Fruit fly (Drosophila melanogaster) whole organism, embryonic: ENCODE measurements around the gene CG31468.

ENCODE experiments used
- Blimp-1 ChIP-seq: fragments of 200-800 bp; sonication (Bioruptor generic); optimal IDR thresholded peaks from 3 replicates; lab custom pipeline; 2018; ENCODE audit warnings: missing biosample characterization, missing genetic modification characterization, mild to moderate bottlenecking, moderate library complexity, missing genetic modification reagents
- CG10462 ChIP-seq: fragments of 200-800 bp; sonication (Bioruptor generic); optimal IDR thresholded peaks from 2 replicates; lab custom pipeline; 2016; ENCODE audit warnings: missing biosample characterization, missing genetic modification characterization
- CG14860 ChIP-seq: fragments of 200-800 bp; sonication (Bioruptor generic); IDR thresholded peaks from 3 replicates; pipeline ENCODE4 v1.3.6; 2022; ENCODE audit warnings: missing biosample characterization, missing genetic modification characterization; ENCODE audit not compliant: partially characterized antibody
- CG15073 ChIP-seq: fragments of 200-800 bp; sonication (Bioruptor generic); optimal IDR thresholded peaks from 2 replicates; lab custom pipeline; 2016; ENCODE audit warnings: missing biosample characterization, missing genetic modification characterization
- CG16815 ChIP-seq: fragments of 200-800 bp; sonication (Bioruptor generic); optimal IDR thresholded peaks from 3 replicates; lab custom pipeline; 2017; ENCODE audit warnings: missing biosample characterization, mild to moderate bottlenecking, missing genetic modification characterization
- CG17328 ChIP-seq: fragments of 200-800 bp; sonication (Bioruptor generic); IDR thresholded peaks from 2 replicates; pipeline ENCODE4 v1.3.6; 2022; ENCODE audit warnings: missing biosample characterization, missing genetic modification characterization
- CG17612 ChIP-seq: fragments of 200-800 bp; sonication (Bioruptor generic); IDR thresholded peaks from 2 replicates; pipeline ENCODE4 v1.3.6; 2022; ENCODE audit warnings: missing biosample characterization, missing genetic modification characterization
- CG2875 ChIP-seq: fragments of 200-800 bp; sonication (Bioruptor generic); optimal IDR thresholded peaks from 2 replicates; lab custom pipeline; 2017; ENCODE audit warnings: missing biosample characterization, mild to moderate bottlenecking, missing genetic modification characterization, missing genetic modification reagents
- CG3838 ChIP-seq: fragments of 200-800 bp; sonication (Bioruptor generic); optimal IDR thresholded peaks from 3 replicates; lab custom pipeline; 2016; ENCODE audit warnings: missing biosample characterization, missing genetic modification characterization
- CG4328 ChIP-seq: fragments of 200-800 bp; sonication (Bioruptor generic); optimal IDR thresholded peaks from 3 replicates; lab custom pipeline; 2017; ENCODE audit warnings: missing biosample characterization, missing genetic modification reagents, missing genetic modification characterization
- CG4360 ChIP-seq: fragments of 200-800 bp; sonication (Bioruptor generic); IDR thresholded peaks from 2 replicates; pipeline ENCODE4 v1.3.6; 2022; ENCODE audit warnings: missing biosample characterization, missing genetic modification characterization
- CG4854 ChIP-seq: fragments of 200-800 bp; sonication (Bioruptor generic); optimal IDR thresholded peaks from 2 replicates; lab custom pipeline; 2016; ENCODE audit warnings: missing biosample characterization, missing genetic modification characterization, inconsistent platforms
- CG5245 ChIP-seq: fragments of 200-800 bp; sonication (Bioruptor generic); optimal IDR thresholded peaks from 3 replicates; lab custom pipeline; 2016; ENCODE audit warnings: missing biosample characterization, missing genetic modification characterization
- CG6254 ChIP-seq: fragments of 200-800 bp; sonication (Bioruptor generic); optimal IDR thresholded peaks from 3 replicates; lab custom pipeline; 2017; ENCODE audit warnings: mild to moderate bottlenecking, missing biosample characterization, missing genetic modification reagents, missing genetic modification characterization
- CG6791 ChIP-seq: fragments of 200-800 bp; sonication (Bioruptor generic); IDR thresholded peaks from 3 replicates; pipeline ENCODE4 v1.3.6; 2022; ENCODE audit warnings: missing biosample characterization, missing genetic modification characterization; ENCODE audit not compliant: partially characterized antibody
- CG7839 ChIP-seq: fragments of 200-800 bp; sonication (Bioruptor generic); optimal IDR thresholded peaks from 3 replicates; lab custom pipeline; 2018; ENCODE audit warnings: missing biosample characterization, mild to moderate bottlenecking, missing genetic modification characterization, moderate library complexity
- CG7963 ChIP-seq: fragments of 200-800 bp; sonication (Bioruptor generic); IDR thresholded peaks from 3 replicates; pipeline ENCODE4 v1.3.6; 2022; ENCODE audit warnings: missing biosample characterization, missing genetic modification characterization; ENCODE audit not compliant: partially characterized antibody
- CG8765 ChIP-seq: fragments of 200-800 bp; sonication (Bioruptor generic); IDR thresholded peaks from 2 replicates; pipeline ENCODE4 v1.3.6; 2022; ENCODE audit warnings: missing biosample characterization, missing genetic modification characterization
- CG9437 ChIP-seq: fragments of 200-800 bp; sonication (Bioruptor generic); optimal IDR thresholded peaks from 2 replicates; lab custom pipeline; 2018; ENCODE audit warnings: missing biosample characterization, mild to moderate bottlenecking, missing genetic modification characterization
- Deaf1 ChIP-seq: fragments of 200-800 bp; optimal IDR thresholded peaks from 3 replicates; lab custom pipeline; 2019; ENCODE audit warnings: missing biosample characterization, mild to moderate bottlenecking, missing genetic modification characterization, moderate library complexity
- Dfd ChIP-seq, 2 experiments: fragments of >200 bp; optimal IDR thresholded peaks; 2 replicates each; lab custom pipeline; 2017; ENCODE audit warnings: missing biosample characterization in 2 of 2, missing genetic modification characterization in 2 of 2
- Dll ChIP-seq: fragments of 200-800 bp; sonication (Bioruptor generic); IDR thresholded peaks from 4 replicates; pipeline ENCODE4 v1.3.6; 2022; ENCODE audit warnings: missing biosample characterization, missing genetic modification characterization; ENCODE audit not compliant: partially characterized antibody
- Elba2 ChIP-seq: fragments of 200-800 bp; sonication (Bioruptor generic); optimal IDR thresholded peaks from 3 replicates; lab custom pipeline; 2016; ENCODE audit warnings: missing biosample characterization, missing genetic modification characterization
- Hey ChIP-seq: fragments of 200-800 bp; sonication (Bioruptor generic); optimal IDR thresholded peaks from 3 replicates; lab custom pipeline; 2018; ENCODE audit warnings: missing biosample characterization, mild to moderate bottlenecking, missing genetic modification characterization
- Med ChIP-seq: fragments of 200-800 bp; sonication (Bioruptor generic); peaks from one replicate; lab custom pipeline; 2016; ENCODE audit warnings: missing biosample characterization, missing genetic modification characterization, mild to moderate bottlenecking, inconsistent platforms, moderate library complexity
- NFAT ChIP-seq: fragments of 200-800 bp; sonication (Bioruptor generic); IDR thresholded peaks from 2 replicates; pipeline ENCODE4 v1.3.6; 2022; ENCODE audit warnings: missing biosample characterization, missing genetic modification characterization
- NfI ChIP-seq: fragments of 200-800 bp; sonication (Bioruptor generic); optimal IDR thresholded peaks from 3 replicates; lab custom pipeline; 2018; ENCODE audit warnings: missing biosample characterization, mild to moderate bottlenecking, missing genetic modification characterization, moderate library complexity
- Ravus ChIP-seq: fragments of 200-800 bp; sonication (Bioruptor generic); IDR thresholded peaks from 2 replicates; pipeline ENCODE4 v1.3.6; 2022; ENCODE audit warnings: missing biosample characterization, missing genetic modification characterization
- Six4 ChIP-seq: fragments of 200-800 bp; sonication (Bioruptor generic); optimal IDR thresholded peaks from 2 replicates; lab custom pipeline; 2016; ENCODE audit warnings: missing biosample characterization, missing genetic modification characterization
- Sox100B ChIP-seq: fragments of 200-800 bp; sonication (Bioruptor generic); optimal IDR thresholded peaks from 3 replicates; lab custom pipeline; 2018; ENCODE audit warnings: missing biosample characterization, mild to moderate bottlenecking, missing genetic modification characterization
- Spps ChIP-seq: fragments of 200-800 bp; sonication (Bioruptor generic); optimal IDR thresholded peaks from 2 replicates; lab custom pipeline; 2018; ENCODE audit warnings: missing biosample characterization, mild to moderate bottlenecking, missing genetic modification characterization
- Trl ChIP-seq, 3 experiments: fragments of >200 bp in 2 of 3; fragments of 200-800 bp in 1 of 3; sonication (Bioruptor generic) in 1 of 3; optimal IDR thresholded peaks; 2 replicates in 1 of 3; 3 replicates in 2 of 3; lab custom pipeline; 2016 to 2017; ENCODE audit warnings: missing biosample characterization in 1 of 3, missing genetic modification characterization in 1 of 3
- al ChIP-seq: fragments of 200-800 bp; sonication (Bioruptor generic); IDR thresholded peaks from 2 replicates; pipeline ENCODE4 v1.3.6; 2022; ENCODE audit warnings: missing biosample characterization, missing genetic modification characterization
- cg ChIP-seq: fragments of 200-800 bp; sonication (Bioruptor generic); optimal IDR thresholded peaks from 3 replicates; lab custom pipeline; 2019; ENCODE audit warnings: missing biosample characterization, mild to moderate bottlenecking, missing genetic modification characterization, moderate library complexity
- chm ChIP-seq: fragments of 200-800 bp; sonication (Bioruptor generic); IDR thresholded peaks from 2 replicates; pipeline ENCODE4 v1.3.6; 2022; ENCODE audit warnings: missing biosample characterization, missing genetic modification characterization
- crol ChIP-seq: fragments of 200-800 bp; sonication (Bioruptor generic); IDR thresholded peaks from 2 replicates; pipeline ENCODE4 v1.3.6; 2022; ENCODE audit warnings: missing biosample characterization, missing genetic modification characterization
- dmrt11E ChIP-seq: fragments of 200-800 bp; sonication (Bioruptor generic); optimal IDR thresholded peaks from 3 replicates; lab custom pipeline; 2018; ENCODE audit warnings: missing biosample characterization, mild to moderate bottlenecking, missing genetic modification characterization, moderate library complexity
- eyg ChIP-seq: fragments of 200-800 bp; sonication (Bioruptor generic); optimal IDR thresholded peaks from 3 replicates; lab custom pipeline; 2016; ENCODE audit warnings: missing biosample characterization, missing genetic modification characterization
- gfzf ChIP-seq: fragments of 200-800 bp; sonication (Bioruptor generic); optimal IDR thresholded peaks from 2 replicates; lab custom pipeline; 2016; ENCODE audit warnings: missing biosample characterization, mild to moderate bottlenecking, missing genetic modification characterization, moderate library complexity
- hb ChIP-seq: fragments of 200-800 bp; sonication (Bioruptor generic); IDR thresholded peaks from 3 replicates; pipeline ENCODE4 v1.3.6; 2022; ENCODE audit warnings: missing biosample characterization, missing genetic modification characterization; ENCODE audit not compliant: partially characterized antibody
- ken ChIP-seq: fragments of 200-800 bp; sonication (Bioruptor generic); IDR thresholded peaks from 3 replicates; pipeline ENCODE4 v1.3.6; 2022; ENCODE audit warnings: missing biosample characterization, missing genetic modification characterization
- psq ChIP-seq: fragments of 200-800 bp; sonication (Bioruptor generic); optimal IDR thresholded peaks from 2 replicates; lab custom pipeline; 2017; ENCODE audit warnings: missing biosample characterization, missing genetic modification characterization
- repo ChIP-seq: fragments of 200-800 bp; sonication (Bioruptor generic); optimal IDR thresholded peaks from 2 replicates; lab custom pipeline; 2016; ENCODE audit warnings: missing biosample characterization, missing genetic modification characterization
- row ChIP-seq: fragments of 200-800 bp; sonication (Bioruptor generic); IDR thresholded peaks from 3 replicates; pipeline ENCODE4 v1.3.6; 2022; ENCODE audit warnings: missing biosample characterization, missing genetic modification characterization
- run ChIP-seq: fragments of 200-800 bp; sonication (Bioruptor generic); optimal IDR thresholded peaks from 3 replicates; lab custom pipeline; 2018; ENCODE audit warnings: missing biosample characterization, mild to moderate bottlenecking, missing genetic modification characterization
- so ChIP-seq: fragments of 200-800 bp; sonication (Bioruptor generic); IDR thresholded peaks from 3 replicates; pipeline ENCODE4 v1.3.6; 2022; ENCODE audit warnings: missing biosample characterization, missing genetic modification characterization
- ttk ChIP-seq: fragments of 200-800 bp; sonication (Bioruptor generic); IDR thresholded peaks from 2 replicates; pipeline ENCODE4 v2.1.2; 2022; ENCODE audit warnings: missing biosample characterization, missing genetic modification characterization
- twi ChIP-seq: fragments of 200-800 bp; optimal IDR thresholded peaks from 2 replicates; lab custom pipeline; 2019; ENCODE audit warnings: missing biosample characterization, mild to moderate bottlenecking, missing genetic modification characterization, moderate library complexity
- yki ChIP-seq: fragments of >200 bp; optimal IDR thresholded peaks from 3 replicates; lab custom pipeline; 2018
- zfh2 ChIP-seq: fragments of 200-800 bp; sonication (Bioruptor generic); optimal IDR thresholded peaks from 2 replicates; lab custom pipeline; 2016; ENCODE audit warnings: missing biosample characterization, missing genetic modification characterization

CG31468 gene

dm6 chr3R:23723381-23724034 is 23.4 kb upstream of the CG31468 start (continued):
- TF ChIP-seq CG15073 (GFP tag; lab: Kevin White, UChicago) (no peak), cg (peak; percentile 63), zfh2 (GFP tag; lab: Kevin White, UChicago) (no peak), yki (lab: Kevin White, UChicago) (no peak), Sox100B (GFP tag; lab: Kevin White, UChicago) (peak; percentile 64), Ravus (GFP tag; lab: Robert Waterston, UW) (no peak), twi (tag; lab: Kevin White, UChicago) (no peak), CG17612 (GFP tag; lab: Robert Waterston, UW) (no peak), CG4328 (GFP tag; lab: Kevin White, UChicago) (peak; percentile 83), CG7839 (tag; lab: Kevin White, UChicago) (peak; percentile 22), hb (GFP tag; lab: Robert Waterston, UW) (no peak), CG6254 (GFP tag; lab: Kevin White, UChicago) (peak; percentile 71), ttk (GFP tag; lab: Robert Waterston, UW) (peak; percentile 36; the same call in 1 of the 2 replicates), Hey (tag; lab: Kevin White, UChicago) (peak; percentile 47), CG10462 (GFP tag; lab: Kevin White, UChicago) (peak; percentile 21), row (GFP tag; lab: Robert Waterston, UW) (no peak), psq (GFP tag; lab: Kevin White, UChicago) (no peak), Spps (tag; lab: Kevin White, UChicago) (no peak), Trl (optimal IDR thresholded peaks at IDR 0.05; lab: Kevin White, UChicago) (peak; percentile 68 to 89), Trl (GFP tag; optimal IDR thresholded peaks at IDR 0.05; lab: Kevin White, UChicago) (peak; percentile 83), CG17328 (peak; percentile 38; the same call in 1 of the 2 replicates), dmrt11E (tag; lab: Kevin White, UChicago) (no peak), CG3838 (no peak), gfzf (GFP tag; lab: Kevin White, UChicago) (no peak), CG8765 (GFP tag; lab: Robert Waterston, UW) (no peak), Six4 (no peak), run (tag; lab: Kevin White, UChicago) (peak; percentile 43), Deaf1 (tag; lab: Kevin White, UChicago) (no peak), Elba2 (GFP tag; lab: Kevin White, UChicago) (no peak), Dfd (GFP tag; optimal IDR thresholded peaks at IDR 0.05; lab: Kevin White, UChicago) (no peak), al (no peak), CG16815 (GFP tag; lab: Kevin White, UChicago) (no peak), crol (GFP tag; lab: Robert Waterston, UW) (0 out of 2 replicates have a peak, but pooled peaks have one; percentile 3), CG4360 (GFP tag; lab: Robert Waterston, UW) (peak; percentile 69), Blimp-1 (GFP tag; lab: Kevin White, UChicago) (peak; percentile 75), chm (0 out of 2 replicates have a peak, but pooled peaks have one; percentile 58), Med (peak; percentile 97), so (GFP tag; lab: Robert Waterston, UW) (peak; percentile 37; the same call in 1 of the 3 replicates), repo (GFP tag; lab: Kevin White, UChicago) (peak; percentile 85), NFAT (GFP tag; lab: Robert Waterston, UW) (no peak), CG2875 (peak; percentile 68), NfI (GFP tag; lab: Kevin White, UChicago) (no peak), CG6791 (GFP tag; lab: Robert Waterston, UW) (no peak), CG7963 (no peak), CG5245 (GFP tag; lab: Kevin White, UChicago) (no peak), ken (GFP tag; lab: Robert Waterston, UW) (0 out of 3 replicates have a peak, but pooled peaks have one; percentile 12), CG4854 (GFP tag; lab: Kevin White, UChicago) (peak; percentile 37), CG9437 (GFP tag; lab: Kevin White, UChicago) (no peak), CG14860 (no peak), Dll (no peak), eyg (GFP tag; lab: Kevin White, UChicago) (peak; percentile 75)
